Worm (Caenorhabditis elegans): Measurements from ENCODE around the gene cdc-48.1.

DNA sequence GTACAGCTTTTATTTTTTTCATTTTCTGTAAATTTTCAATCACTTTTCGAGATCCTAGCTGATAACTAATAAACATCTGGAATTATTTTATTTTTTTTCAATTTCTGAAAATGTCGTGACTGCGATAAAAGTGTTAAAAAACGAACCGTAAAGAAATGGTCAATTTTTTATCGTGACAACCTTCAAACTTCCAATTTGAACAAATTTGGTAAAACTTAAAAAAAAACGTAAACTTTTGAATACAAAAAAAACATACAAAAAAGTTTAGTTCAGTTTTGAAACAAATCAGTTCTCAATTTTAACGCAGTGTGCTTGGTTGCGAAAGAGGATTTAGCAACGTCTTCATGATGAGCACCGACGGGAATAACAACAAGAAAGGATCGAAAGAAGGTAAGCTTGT is 8.8 kb upstream of the cdc-48.1 start, which contains the start of gene C06A1.3:
- TF ChIP-seq dmd-4 (tag; optimal IDR thresholded peaks at IDR 0.05; ENCODE audit: borderline replicate concordance), result no peak
- TF ChIP-seq elt-2 (tag; optimal IDR thresholded peaks at IDR 0.05), result no peak
- TF ChIP-seq nhr-11 (tag; optimal IDR thresholded peaks at IDR 0.05), result no peak
- no peak for TF ChIP-seq mec-3 (tag; optimal IDR thresholded peaks at IDR 0.05; ENCODE audit: borderline replicate concordance)
- no peak for TF ChIP-seq zip-5 (tag; optimal IDR thresholded peaks at IDR 0.05)
- no peak for TF ChIP-seq unc-42 (tag; optimal IDR thresholded peaks at IDR 0.05)
- no peak for TF ChIP-seq ama-1 (optimal IDR thresholded peaks at IDR 0.05)
